Worm (Caenorhabditis elegans) whole organism, L4 larva: ENCODE data around the gene F54D5.23.

Source experiments
- F10B5.3 ChIP-seq: sonication (generic microtip); optimal IDR thresholded peaks from 2 replicates; lab custom pipeline; 2016; ENCODE audit warnings: mild to moderate bottlenecking, missing genetic modification characterization, missing compliant biosample characterization
- aha-1 ChIP-seq: fragments of 150-350 bp; peaks from one replicate; lab custom pipeline; 2014; ENCODE audit warnings: missing biosample characterization, missing genetic modification characterization
- ceh-62 ChIP-seq: sonication (generic microtip); optimal IDR thresholded peaks from 2 replicates; lab custom pipeline; 2017; ENCODE audit warnings: missing biosample characterization, missing genetic modification characterization
- lin-13 ChIP-seq: fragments of 150-350 bp; optimal IDR thresholded peaks from 2 replicates; lab custom pipeline; 2014; ENCODE audit warnings: missing biosample characterization, missing genetic modification reagents, missing genetic modification characterization
- lin-29 ChIP-seq: fragments of 200-800 bp; sonication (Bioruptor generic); IDR thresholded peaks from 2 replicates; pipeline ENCODE4 v1.3.6; 2022; ENCODE audit warnings: missing genetic modification reagents, missing genetic modification characterization, missing compliant biosample characterization
- madf-9 ChIP-seq: fragments of 200-800 bp; sonication (Bioruptor generic); conservative IDR thresholded peaks from 2 replicates; pipeline ENCODE4 v1.3.6; 2022; ENCODE audit warnings: missing genetic modification reagents, missing genetic modification characterization, missing compliant biosample characterization
- rbr-2 ChIP-seq: sonication (generic microtip); optimal IDR thresholded peaks from 2 replicates; lab custom pipeline; 2016; ENCODE audit warnings: missing genotype, missing genetic modification characterization, missing compliant biosample characterization

DNA sequence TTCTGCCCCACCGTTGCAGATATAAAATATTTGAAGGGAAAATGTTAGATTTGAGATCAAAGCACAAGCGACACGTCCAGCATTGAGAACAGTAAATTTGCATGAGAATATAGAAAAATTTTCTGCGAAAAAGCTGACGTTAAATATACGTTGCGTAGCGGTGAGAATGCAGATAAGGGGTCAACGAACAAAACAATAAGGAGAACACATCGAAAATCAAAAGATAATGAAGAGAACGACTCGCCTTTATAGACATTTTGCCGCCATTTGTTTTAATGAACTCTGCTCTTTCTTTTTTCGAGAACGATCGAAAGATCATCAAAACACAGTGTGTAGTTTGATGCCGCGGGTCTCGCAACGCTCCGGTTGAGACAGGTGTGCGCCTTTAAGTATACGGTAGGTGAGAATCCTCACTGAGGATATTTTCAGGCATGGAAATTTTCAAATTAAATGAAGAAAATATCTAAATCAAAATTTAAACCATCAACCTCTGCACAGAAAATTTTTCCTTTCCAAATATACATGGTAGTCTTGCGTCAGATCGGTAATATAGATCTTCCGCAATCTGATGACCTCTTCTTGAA is 27.2 kb upstream of the F54D5.23 start:
- TF ChIP-seq lin-29 (no peak), aha-1 (tag; lab: Kevin White, UChicago) (no peak), madf-9 (GFP tag; lab: Robert Waterston, UW) (no peak), ceh-62 (no peak), F10B5.3 (tag; lab: Kevin White, UChicago) (no peak), rbr-2 (tag; lab: Kevin White, UChicago) (no peak), lin-13 (GFP tag; lab: Kevin White, UChicago) (no peak)
